Fruit fly (Drosophila melanogaster) whole organism, prepupa: ENCODE data around the gene GlcAT-S.

Experiments
- CG1621 ChIP-seq: fragments of 200-800 bp; sonication (Bioruptor generic); optimal IDR thresholded peaks from 3 replicates; lab custom pipeline; 2018; ENCODE audit warnings: missing biosample characterization, mild to moderate bottlenecking, missing genetic modification characterization
- CG16779 ChIP-seq: fragments of 200-800 bp; sonication (Bioruptor generic); optimal IDR thresholded peaks from 3 replicates; lab custom pipeline; 2017; ENCODE audit warnings: missing biosample characterization, mild to moderate bottlenecking, missing genetic modification characterization
- CG34406 ChIP-seq: fragments of 200-800 bp; sonication (Bioruptor generic); optimal IDR thresholded peaks from 3 replicates; lab custom pipeline; 2016; ENCODE audit warnings: missing biosample characterization, missing genetic modification characterization
- CG7368 ChIP-seq: fragments of 200-800 bp; sonication (Bioruptor generic); optimal IDR thresholded peaks from 3 replicates; lab custom pipeline; 2016; ENCODE audit warnings: missing biosample characterization, missing genetic modification characterization
- CG8119 ChIP-seq: fragments of 200-800 bp; sonication (Bioruptor generic); IDR thresholded peaks from 3 replicates; pipeline ENCODE4 v1.3.6; 2022; ENCODE audit warnings: missing biosample characterization, missing genetic modification characterization
- CG9139 ChIP-seq: fragments of 200-800 bp; sonication (Bioruptor generic); optimal IDR thresholded peaks from 3 replicates; lab custom pipeline; 2017; ENCODE audit warnings: missing biosample characterization, mild to moderate bottlenecking, missing genetic modification characterization
- Lpt ChIP-seq: fragments of 200-800 bp; sonication (Bioruptor generic); optimal IDR thresholded peaks from 3 replicates; lab custom pipeline; 2016; ENCODE audit warnings: missing biosample characterization, missing genetic modification characterization
- cyc ChIP-seq: fragments of 200-800 bp; sonication (Bioruptor generic); optimal IDR thresholded peaks from 3 replicates; lab custom pipeline; 2016; ENCODE audit warnings: missing biosample characterization, missing genetic modification characterization
- fkh ChIP-seq: fragments of 200-800 bp; sonication (Bioruptor generic); optimal IDR thresholded peaks from 3 replicates; lab custom pipeline; 2017; ENCODE audit warnings: missing biosample characterization, mild to moderate bottlenecking, missing genetic modification characterization, moderate library complexity
- pdm3 ChIP-seq: fragments of 200-800 bp; sonication (Bioruptor generic); optimal IDR thresholded peaks from 3 replicates; lab custom pipeline; 2016; ENCODE audit warnings: missing biosample characterization, missing genetic modification characterization
- vri ChIP-seq: fragments of 200-800 bp; sonication (Bioruptor generic); optimal IDR thresholded peaks from 3 replicates; lab custom pipeline; 2016; ENCODE audit warnings: missing biosample characterization, mild to moderate bottlenecking, missing genetic modification characterization

DNA sequence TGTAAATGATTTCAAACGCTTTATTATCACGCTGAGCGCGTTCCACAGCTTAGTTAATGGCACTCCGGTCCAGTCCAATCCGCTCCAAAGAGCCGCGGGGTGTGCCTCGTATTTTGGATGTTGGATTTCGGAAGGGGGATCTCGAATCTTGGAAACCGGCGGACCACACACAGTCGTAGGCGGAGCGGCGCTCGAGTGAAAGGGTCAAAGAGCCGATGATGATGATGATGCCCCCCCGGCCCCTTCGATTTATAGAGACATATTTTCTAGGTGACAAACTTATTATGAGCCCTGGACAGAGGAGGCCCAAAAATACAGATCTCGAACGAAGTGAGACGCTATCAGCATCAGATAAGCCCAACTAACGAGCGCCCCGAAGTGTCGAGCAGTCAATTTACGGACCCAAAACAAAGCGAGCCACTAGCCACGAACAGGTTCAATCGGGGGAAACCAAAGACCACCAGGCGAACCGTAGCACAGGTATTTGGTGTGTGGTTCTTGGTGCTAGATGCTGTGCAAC, 6.9 kb upstream of the GlcAT-S start:
- TF ChIP-seq CG8119 (no peak), pdm3 (GFP tag; lab: Kevin White, UChicago) (no peak), CG7368 (GFP tag; lab: Kevin White, UChicago) (no peak), CG16779 (tag; lab: Kevin White, UChicago) (no peak), cyc (no peak), CG1621 (tag; lab: Kevin White, UChicago) (no peak), CG9139 (GFP tag; lab: Kevin White, UChicago) (no peak), fkh (GFP tag; lab: Kevin White, UChicago) (no peak), Lpt (GFP tag; lab: Kevin White, UChicago) (no peak), CG34406 (GFP tag; lab: Kevin White, UChicago) (no peak), vri (GFP tag; lab: Kevin White, UChicago) (no peak)
